Fruit fly (Drosophila melanogaster) whole organism, pupa: ENCODE measurements around the gene Sumo.

Source experiments
- CG15710 ChIP-seq: fragments of 200-800 bp; sonication (Bioruptor generic); optimal IDR thresholded peaks from 2 replicates; lab custom pipeline; 2018; ENCODE audit warnings: missing biosample characterization, mild to moderate bottlenecking, missing genetic modification characterization, moderate library complexity
- CG32121 ChIP-seq: fragments of 200-800 bp; sonication (Bioruptor generic); IDR thresholded peaks from 2 replicates; pipeline ENCODE4 v1.3.6; 2022; ENCODE audit warnings: missing biosample characterization, missing genetic modification characterization
- CG8159 ChIP-seq: fragments of 200-800 bp; sonication (Bioruptor generic); optimal IDR thresholded peaks from 3 replicates; lab custom pipeline; 2018; ENCODE audit warnings: missing biosample characterization, mild to moderate bottlenecking, missing genetic modification characterization, moderate library complexity
- gl ChIP-seq: fragments of 200-800 bp; sonication (Bioruptor generic); optimal IDR thresholded peaks from 2 replicates; lab custom pipeline; 2018; ENCODE audit warnings: missing biosample characterization, mild to moderate bottlenecking, missing genetic modification characterization

- TF ChIP-seq CG15710 (tag; lab: Kevin White, UChicago) (no peak), gl (tag; lab: Kevin White, UChicago) (no peak), CG8159 (tag; lab: Kevin White, UChicago) (no peak), CG32121 (GFP tag; lab: Robert Waterston, UW) (no peak)
These were observed 45.7 kb upstream of the Sumo start, which contains the start of gene CG43322 for dm6 chr2L:7013157-7013556.
